Fruit fly (Drosophila melanogaster) whole organism, prepupa: ENCODE measurements around the gene CG11768.
A peak's percentile ranks its signal among the peaks of the same experiment; 100 is the strongest.

Source experiments
- Blimp-1 ChIP-seq: fragments of 200-800 bp; sonication (Bioruptor generic); optimal IDR thresholded peaks from 3 replicates; lab custom pipeline; 2017; ENCODE audit warnings: missing biosample characterization, missing genetic modification characterization, mild to moderate bottlenecking, moderate library complexity, missing genetic modification reagents
- CG10631 ChIP-seq: fragments of 200-800 bp; sonication (Bioruptor generic); optimal IDR thresholded peaks from 2 replicates; lab custom pipeline; 2016; ENCODE audit warnings: missing biosample characterization, missing genetic modification characterization
- CG10669 ChIP-seq: fragments of 200-800 bp; sonication (Bioruptor generic); optimal IDR thresholded peaks from 3 replicates; lab custom pipeline; 2018; ENCODE audit warnings: missing biosample characterization, mild to moderate bottlenecking, missing genetic modification characterization, moderate library complexity
- CG11294 ChIP-seq: fragments of 200-800 bp; sonication (Bioruptor generic); IDR thresholded peaks from 2 replicates; pipeline ENCODE4 v1.3.6; 2022; ENCODE audit warnings: missing biosample characterization, missing genetic modification characterization
- CG11762 ChIP-seq: fragments of 200-800 bp; sonication (Bioruptor generic); optimal IDR thresholded peaks from 3 replicates; lab custom pipeline; 2016; ENCODE audit warnings: missing biosample characterization, missing genetic modification characterization; ENCODE audit not compliant: insufficient read depth
- CG11902 ChIP-seq: fragments of 200-800 bp; sonication (Bioruptor generic); optimal IDR thresholded peaks from 3 replicates; lab custom pipeline; 2016; ENCODE audit warnings: missing biosample characterization, missing genetic modification characterization
- CG15336 ChIP-seq: fragments of 200-800 bp; sonication (Bioruptor generic); IDR thresholded peaks from 2 replicates; pipeline ENCODE4 v1.3.6; 2022; ENCODE audit warnings: missing biosample characterization, missing genetic modification characterization
- CG1621 ChIP-seq: fragments of 200-800 bp; sonication (Bioruptor generic); optimal IDR thresholded peaks from 3 replicates; lab custom pipeline; 2018; ENCODE audit warnings: missing biosample characterization, mild to moderate bottlenecking, missing genetic modification characterization
- CG32006 ChIP-seq: fragments of 200-800 bp; sonication (Bioruptor generic); optimal IDR thresholded peaks from 3 replicates; lab custom pipeline; 2017; ENCODE audit warnings: missing biosample characterization, mild to moderate bottlenecking, missing genetic modification characterization
- CG34406 ChIP-seq: fragments of 200-800 bp; sonication (Bioruptor generic); optimal IDR thresholded peaks from 3 replicates; lab custom pipeline; 2016; ENCODE audit warnings: missing biosample characterization, missing genetic modification characterization
- CG3919 ChIP-seq: fragments of 200-800 bp; sonication (Bioruptor generic); optimal IDR thresholded peaks from 3 replicates; lab custom pipeline; 2016; ENCODE audit warnings: missing biosample characterization, missing genetic modification characterization
- CG4318 ChIP-seq: fragments of 200-800 bp; sonication (Bioruptor generic); optimal IDR thresholded peaks from 3 replicates; lab custom pipeline; 2017; ENCODE audit warnings: missing biosample characterization, mild to moderate bottlenecking, missing genetic modification characterization
- CG6163 ChIP-seq: fragments of 200-800 bp; sonication (Bioruptor generic); IDR thresholded peaks from 3 replicates; pipeline ENCODE4 v1.3.6; 2022; ENCODE audit warnings: missing biosample characterization, missing genetic modification characterization
- CG6276 ChIP-seq: fragments of 200-800 bp; sonication (Bioruptor generic); optimal IDR thresholded peaks from 2 replicates; lab custom pipeline; 2017; ENCODE audit warnings: missing biosample characterization, mild to moderate bottlenecking, missing genetic modification characterization
- CG6808 ChIP-seq: fragments of 200-800 bp; sonication (Bioruptor generic); optimal IDR thresholded peaks from 3 replicates; lab custom pipeline; 2017; ENCODE audit warnings: missing biosample characterization, missing genetic modification characterization, mild to moderate bottlenecking, moderate library complexity, missing genetic modification reagents
- CG6854 ChIP-seq: fragments of 200-800 bp; sonication (Bioruptor generic); optimal IDR thresholded peaks from 2 replicates; lab custom pipeline; 2017; ENCODE audit warnings: missing biosample characterization, mild to moderate bottlenecking, missing genetic modification characterization
- CG7368 ChIP-seq: fragments of 200-800 bp; sonication (Bioruptor generic); optimal IDR thresholded peaks from 3 replicates; lab custom pipeline; 2016; ENCODE audit warnings: missing biosample characterization, missing genetic modification characterization
- CG8319 ChIP-seq: fragments of 200-800 bp; sonication (Bioruptor generic); optimal IDR thresholded peaks from 3 replicates; lab custom pipeline; 2016; ENCODE audit warnings: missing biosample characterization, missing genetic modification characterization
- CG8632 ChIP-seq: fragments of 200-800 bp; sonication (Bioruptor generic); optimal IDR thresholded peaks from 3 replicates; lab custom pipeline; 2016; ENCODE audit warnings: missing biosample characterization, missing genetic modification characterization
- CG9139 ChIP-seq: fragments of 200-800 bp; sonication (Bioruptor generic); optimal IDR thresholded peaks from 3 replicates; lab custom pipeline; 2017; ENCODE audit warnings: missing biosample characterization, mild to moderate bottlenecking, missing genetic modification characterization
- Eip78C ChIP-seq: fragments of 200-800 bp; sonication (Bioruptor generic); peaks from one replicate; lab custom pipeline; 2016; ENCODE audit warnings: missing biosample characterization, missing genetic modification characterization
- Hr38 ChIP-seq: sonication (Bioruptor generic); optimal IDR thresholded peaks from 2 replicates; lab custom pipeline; 2016; ENCODE audit warnings: missing biosample characterization, missing genetic modification characterization
- Hr39 ChIP-seq: fragments of 200-800 bp; sonication (Bioruptor generic); optimal IDR thresholded peaks from 2 replicates; lab custom pipeline; 2016; ENCODE audit warnings: missing biosample characterization, missing genetic modification characterization
- Lpt ChIP-seq: fragments of 200-800 bp; sonication (Bioruptor generic); optimal IDR thresholded peaks from 3 replicates; lab custom pipeline; 2016; ENCODE audit warnings: missing biosample characterization, missing genetic modification characterization
- OdsH ChIP-seq: fragments of 200-800 bp; sonication (Bioruptor generic); optimal IDR thresholded peaks from 3 replicates; lab custom pipeline; 2016; ENCODE audit warnings: missing biosample characterization, missing genetic modification characterization
- Smox ChIP-seq: fragments of 200-800 bp; sonication (Bioruptor generic); optimal IDR thresholded peaks from 3 replicates; lab custom pipeline; 2016; ENCODE audit warnings: missing biosample characterization, missing genetic modification characterization
- Sox14 ChIP-seq: fragments of 200-800 bp; sonication (Bioruptor generic); optimal IDR thresholded peaks from 3 replicates; lab custom pipeline; 2016; ENCODE audit warnings: missing biosample characterization, missing genetic modification characterization
- Sox15 ChIP-seq: fragments of 200-800 bp; sonication (Bioruptor generic); optimal IDR thresholded peaks from 3 replicates; lab custom pipeline; 2016; ENCODE audit warnings: missing biosample characterization, missing genetic modification characterization
- achi ChIP-seq: fragments of 200-800 bp; sonication (Bioruptor generic); optimal IDR thresholded peaks from 3 replicates; lab custom pipeline; 2016; ENCODE audit warnings: missing biosample characterization, missing genetic modification characterization
- cyc ChIP-seq: fragments of 200-800 bp; sonication (Bioruptor generic); optimal IDR thresholded peaks from 3 replicates; lab custom pipeline; 2016; ENCODE audit warnings: missing biosample characterization, missing genetic modification characterization
- dac ChIP-seq: fragments of 200-800 bp; sonication (Bioruptor generic); optimal IDR thresholded peaks from 2 replicates; lab custom pipeline; 2017; ENCODE audit warnings: missing biosample characterization, mild to moderate bottlenecking, missing genetic modification characterization
- dsx ChIP-seq: fragments of 200-800 bp; optimal IDR thresholded peaks from 3 replicates; lab custom pipeline; 2019; ENCODE audit warnings: missing biosample characterization, mild to moderate bottlenecking, missing genetic modification characterization, moderate library complexity; ENCODE audit not compliant: poor library complexity, severe bottlenecking
- esn ChIP-seq: fragments of 200-800 bp; sonication (Bioruptor generic); optimal IDR thresholded peaks from 2 replicates; lab custom pipeline; 2016; ENCODE audit warnings: missing biosample characterization, mild to moderate bottlenecking, missing genetic modification characterization, moderate library complexity
- fkh ChIP-seq: fragments of 200-800 bp; sonication (Bioruptor generic); optimal IDR thresholded peaks from 3 replicates; lab custom pipeline; 2017; ENCODE audit warnings: missing biosample characterization, mild to moderate bottlenecking, missing genetic modification characterization, moderate library complexity
- lz ChIP-seq: fragments of 200-800 bp; sonication (Bioruptor generic); optimal IDR thresholded peaks from 3 replicates; lab custom pipeline; 2016; ENCODE audit warnings: missing biosample characterization, missing genetic modification characterization
- net ChIP-seq: fragments of 200-800 bp; sonication (Bioruptor generic); optimal IDR thresholded peaks from 3 replicates; lab custom pipeline; 2016; ENCODE audit warnings: missing biosample characterization, missing genetic modification characterization
- spab ChIP-seq: fragments of 200-800 bp; sonication (Bioruptor generic); optimal IDR thresholded peaks from 2 replicates; lab custom pipeline; 2017; ENCODE audit warnings: missing biosample characterization, mild to moderate bottlenecking, missing genetic modification characterization, missing genetic modification reagents
- ss ChIP-seq, 2 experiments: fragments of 200-800 bp; sonication (Bioruptor generic); optimal IDR thresholded peaks; 2 replicates in 1 of 2; 3 replicates in 1 of 2; lab custom pipeline; 2017 to 2018; ENCODE audit warnings: mild to moderate bottlenecking in 2 of 2, missing biosample characterization in 2 of 2, missing genetic modification characterization in 2 of 2, moderate library complexity in 1 of 2
- vri ChIP-seq: fragments of 200-800 bp; sonication (Bioruptor generic); optimal IDR thresholded peaks from 3 replicates; lab custom pipeline; 2016; ENCODE audit warnings: missing biosample characterization, mild to moderate bottlenecking, missing genetic modification characterization

The CG11768 gene

dm6 chr3R:8767998-8768397 lies at the start of gene CG11768, which contains the start of gene CG34135:
CG11768 (minus strand) TSS chr3R:8768200.
CG34135 (minus strand) TSS chr3R:8768191.
- no peak for TF ChIP-seq fkh (GFP tag; lab: Kevin White, UChicago)
- TF ChIP-seq ss (GFP tag; optimal IDR thresholded peaks at IDR 0.05; lab: Kevin White, UChicago) = no peak
- no peak for TF ChIP-seq CG7368

- peak; percentile 4 for TF ChIP-seq CG6808
- no peak for TF ChIP-seq CG8632 (GFP tag; lab: Kevin White, UChicago)
- TF ChIP-seq lz (GFP tag; lab: Kevin White, UChicago) = no peak
- TF ChIP-seq, all 60 proteins: peak for 1
Observed at dm6 chr3R:8815074-8815473, 47.1 kb upstream of the CG11768 start.

dm6 chr3R:8814029-8814647 lies 46.1 kb upstream of the CG11768 start:
- TF ChIP-seq fkh (GFP tag; lab: Kevin White, UChicago) (peak; percentile 55), CG6276 (GFP tag; lab: Kevin White, UChicago) (no peak), CG6808 (peak; percentile 16)

- TF ChIP-seq fkh (GFP tag; lab: Kevin White, UChicago) (peak; percentile 4), Blimp-1 (no peak)
Observed at dm6 chr3R:8813164-8813629, 45.2 kb upstream of the CG11768 start, which contains the start of gene CG9837. CG9837 (minus strand) TSS chr3R:8813579.

- TF ChIP-seq Hr39 (GFP tag; lab: Kevin White, UChicago) (peak; percentile 57), ss (GFP tag; optimal IDR thresholded peaks at IDR 0.05; lab: Kevin White, UChicago) (peak; percentile 74 to 80), spab (peak; percentile 74), CG10669 (GFP tag; lab: Kevin White, UChicago) (peak; percentile 80), Sox15 (GFP tag; lab: Kevin White, UChicago) (peak; percentile 40), Lpt (peak; percentile 89), CG9139 (GFP tag; lab: Kevin White, UChicago) (peak; percentile 25), Eip78C (GFP tag; lab: Kevin White, UChicago) (peak; percentile 97), CG4318 (GFP tag; lab: Kevin White, UChicago) (peak; percentile 80), Hr38 (GFP tag; lab: Kevin White, UChicago) (peak; percentile 55), Blimp-1 (no peak), CG6854 (GFP tag; lab: Kevin White, UChicago) (no peak), OdsH (GFP tag; lab: Kevin White, UChicago) (peak; percentile 87), CG15336 (GFP tag; lab: Robert Waterston, UW) (peak; percentile 93), CG34406 (GFP tag; lab: Kevin White, UChicago) (peak; percentile 49), Sox14 (GFP tag; lab: Kevin White, UChicago) (peak; percentile 82), CG6163 (GFP tag; lab: Robert Waterston, UW) (peak; percentile 93), dac (GFP tag; lab: Kevin White, UChicago) (peak; percentile 87), CG32006 (peak; percentile 93), CG11762 (GFP tag; lab: Kevin White, UChicago) (peak; percentile 75), vri (peak; percentile 27), CG11294 (GFP tag; lab: Robert Waterston, UW) (peak; percentile 76; the same call in 1 of the 2 replicates), CG10631 (GFP tag; lab: Kevin White, UChicago) (peak; percentile 80), CG3919 (peak; percentile 82), CG8632 (GFP tag; lab: Kevin White, UChicago) (peak; percentile 73), CG6808 (peak; percentile 72), Smox (peak; percentile 56), dsx (GFP tag; lab: Kevin White, UChicago) (peak; percentile 72), cyc (GFP tag; lab: Kevin White, UChicago) (peak; percentile 45), CG1621 (tag; lab: Kevin White, UChicago) (peak; percentile 79), CG11902 (GFP tag; lab: Kevin White, UChicago) (peak; percentile 54), CG8319 (GFP tag; lab: Kevin White, UChicago) (peak; percentile 57), CG6276 (GFP tag; lab: Kevin White, UChicago) (peak; percentile 81), achi (GFP tag; lab: Kevin White, UChicago) (peak; percentile 86), net (GFP tag; lab: Kevin White, UChicago) (peak; percentile 76), esn (GFP tag; lab: Kevin White, UChicago) (peak; percentile 68)
Observed at dm6 chr3R:8812342-8812966, 44.5 kb upstream of the CG11768 start.
